Worm (Caenorhabditis elegans): Measurements from ENCODE around the gene mfsd-10.

DNA sequence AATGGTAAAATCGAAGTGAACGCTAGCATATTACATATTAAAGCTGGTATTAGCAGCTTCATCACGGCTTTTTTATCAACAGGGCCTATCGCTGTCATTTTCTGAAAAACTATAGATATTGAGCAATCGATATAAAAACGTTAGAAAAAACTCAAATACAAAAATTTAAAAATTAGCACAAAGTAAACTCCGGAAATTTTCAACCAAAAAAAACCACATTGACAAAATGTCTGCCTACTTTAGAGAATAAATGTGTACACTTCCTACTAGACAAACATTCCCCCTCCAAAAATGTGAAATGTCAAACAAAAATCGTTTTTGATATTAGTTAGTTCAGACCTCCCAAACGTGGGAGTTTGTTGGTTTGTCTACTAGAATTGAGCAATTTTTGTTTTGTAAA, at the start of gene mfsd-10:
- TF ChIP-seq snpc-4 (tag; optimal IDR thresholded peaks at IDR 0.05): no peak
- TF ChIP-seq mdl-1 (tag; optimal IDR thresholded peaks at IDR 0.05): no peak
- no peak for TF ChIP-seq lin-39 (tag; optimal IDR thresholded peaks at IDR 0.05)
- no peak for TF ChIP-seq fkh-2 (tag; optimal IDR thresholded peaks at IDR 0.05)
- TF ChIP-seq nhr-237 (tag; optimal IDR thresholded peaks at IDR 0.05): no peak
- no peak for TF ChIP-seq elt-3 (tag; optimal IDR thresholded peaks at IDR 0.05)
- TF ChIP-seq nhr-76 (tag; optimal IDR thresholded peaks at IDR 0.05): no peak
- no peak for TF ChIP-seq ceh-16 (tag; optimal IDR thresholded peaks at IDR 0.05)
- TF ChIP-seq lin-15B (tag; optimal IDR thresholded peaks at IDR 0.05): no peak
- TF ChIP-seq pha-4 (tag; optimal IDR thresholded peaks at IDR 0.05): peak; percentile 72
- TF ChIP-seq R02D3.7 (tag; optimal IDR thresholded peaks at IDR 0.05): no peak
- TF ChIP-seq zag-1 (tag; optimal IDR thresholded peaks at IDR 0.05): no peak

Measured in whole organism, L3 larva.